Worm (Caenorhabditis elegans) whole organism, dauer: ENCODE results near the gene clec-238.

ENCODE experiments used
- unc-62 ChIP-seq: sonication (generic microtip); optimal IDR thresholded peaks from 2 replicates; lab custom pipeline; 2017; ENCODE audit warnings: missing biosample characterization, missing genetic modification reagents, missing genetic modification characterization

The clec-238 gene

ce11 chrV:16956229-16956628, 4.6 kb downstream of the clec-238 start, which contains the start of gene clec-239:
clec-239 (plus strand) TSS chrV:16956529.
- TF ChIP-seq unc-62 (GFP tag; lab: Kevin White, UChicago) = no peak

- no peak for TF ChIP-seq unc-62 (GFP tag; lab: Kevin White, UChicago)
These were observed 7.4 kb downstream of the clec-238 start for ce11 chrV:16958975-16959374.

- no peak for TF ChIP-seq unc-62 (GFP tag; lab: Kevin White, UChicago)
These were observed 14.1 kb downstream of the clec-238 start, which contains the start of gene efl-1 for ce11 chrV:16965655-16966054. efl-1 (minus strand) TSS chrV:16965675.

ce11 chrV:16966636-16967035, 15.0 kb downstream of the clec-238 start, which contains the start of gene fbxa-90:
fbxa-90 (plus strand) TSS chrV:16966814.
- no peak for TF ChIP-seq unc-62 (GFP tag; lab: Kevin White, UChicago)

- TF ChIP-seq unc-62 (GFP tag; lab: Kevin White, UChicago) = no peak
These were observed 20.5 kb downstream of the clec-238 start, which contains the start of gene srh-119 for ce11 chrV:16972134-16972533. srh-119 (plus strand) TSS chrV:16972434.

- no peak for TF ChIP-seq unc-62 (GFP tag; lab: Kevin White, UChicago)
These were observed 21.7 kb downstream of the clec-238 start for ce11 chrV:16973338-16973737.

ce11 chrV:16974919-16975318, 23.3 kb downstream of the clec-238 start, which contains the start of gene srx-54:
srx-54 (plus strand) TSS chrV:16975219.
- no peak for TF ChIP-seq unc-62 (GFP tag; lab: Kevin White, UChicago)

ce11 chrV:16980368-16980767, 28.8 kb downstream of the clec-238 start, which contains the start of gene srz-54:
srz-54 (plus strand) TSS chrV:16980668.
- no peak for TF ChIP-seq unc-62 (GFP tag; lab: Kevin White, UChicago)

- no peak for TF ChIP-seq unc-62 (GFP tag; lab: Kevin White, UChicago)
These were observed 35.4 kb downstream of the clec-238 start, which contains the start of gene Y102A5C.40 for ce11 chrV:16987035-16987434. Y102A5C.40 (minus strand) TSS chrV:16987135.

- TF ChIP-seq unc-62 (GFP tag; lab: Kevin White, UChicago) = no peak
These were observed 36.2 kb downstream of the clec-238 start for ce11 chrV:16987783-16988182.

- no peak for TF ChIP-seq unc-62 (GFP tag; lab: Kevin White, UChicago)
These were observed 37.0 kb downstream of the clec-238 start, which contains the start of gene Y102A5C.27 for ce11 chrV:16988614-16989013. Y102A5C.27 (minus strand) TSS chrV:16988714.

ce11 chrV:16991734-16992133, 40.1 kb downstream of the clec-238 start, which contains the start of gene srz-95:
srz-95 (plus strand) TSS chrV:16992034.
- no peak for TF ChIP-seq unc-62 (GFP tag; lab: Kevin White, UChicago)

ce11 chrV:16992383-16992782, 40.8 kb downstream of the clec-238 start:
- no peak for TF ChIP-seq unc-62 (GFP tag; lab: Kevin White, UChicago)

- TF ChIP-seq unc-62 (GFP tag; lab: Kevin White, UChicago) = no peak
These were observed 48.6 kb downstream of the clec-238 start, which contains the start of gene str-217 for ce11 chrV:17000204-17000603. str-217 (minus strand) TSS chrV:17000304.

- TF ChIP-seq unc-62 (GFP tag; lab: Kevin White, UChicago) = no peak
These were observed 49.0 kb downstream of the clec-238 start for ce11 chrV:17000635-17001034.

ce11 chrV:17001167-17001566, 49.6 kb downstream of the clec-238 start, which contains the start of gene sri-9:
sri-9 (plus strand) TSS chrV:17001467.
- TF ChIP-seq unc-62 (GFP tag; lab: Kevin White, UChicago) = no peak
